Fruit fly (Drosophila melanogaster) whole organism, embryonic: ENCODE results near the gene Nprl3.
A peak's percentile ranks its signal among the peaks of the same experiment; 100 is the strongest.

Experiments used
- Adf1 ChIP-seq: fragments of 200-800 bp; sonication (Bioruptor generic); IDR thresholded peaks from 2 replicates; pipeline ENCODE4 v1.3.6; 2022; ENCODE audit warnings: missing biosample characterization, missing genetic modification characterization
- Antp ChIP-seq: fragments of 200-800 bp; sonication (Bioruptor generic); optimal IDR thresholded peaks from 3 replicates; lab custom pipeline; 2016; ENCODE audit warnings: missing biosample characterization, missing genetic modification characterization
- B-H2 ChIP-seq: fragments of 200-800 bp; sonication (Bioruptor generic); optimal IDR thresholded peaks from 2 replicates; lab custom pipeline; 2018; ENCODE audit warnings: missing biosample characterization, mild to moderate bottlenecking, missing genetic modification characterization
- CG10366 ChIP-seq: fragments of 200-800 bp; sonication (Bioruptor generic); IDR thresholded peaks from 2 replicates; pipeline ENCODE4 v1.3.6; 2022; ENCODE audit warnings: missing biosample characterization, missing genetic modification characterization
- CG11247 ChIP-seq: fragments of 200-800 bp; sonication (Bioruptor generic); IDR thresholded peaks from 2 replicates; pipeline ENCODE4 v1.3.6; 2022; ENCODE audit warnings: missing biosample characterization, missing genetic modification characterization
- CG12659 ChIP-seq: fragments of 200-800 bp; sonication (Bioruptor generic); optimal IDR thresholded peaks from 3 replicates; lab custom pipeline; 2017; ENCODE audit warnings: mild to moderate bottlenecking, missing biosample characterization, missing genetic modification reagents, missing genetic modification characterization
- CG14860 ChIP-seq: fragments of 200-800 bp; sonication (Bioruptor generic); IDR thresholded peaks from 3 replicates; pipeline ENCODE4 v1.3.6; 2022; ENCODE audit warnings: missing biosample characterization, missing genetic modification characterization; ENCODE audit not compliant: partially characterized antibody
- CG17186 ChIP-seq: fragments of 200-800 bp; sonication (Bioruptor generic); optimal IDR thresholded peaks from 3 replicates; lab custom pipeline; 2017; ENCODE audit warnings: missing biosample characterization, missing genetic modification reagents, missing genetic modification characterization
- CG17568 ChIP-seq: fragments of 200-800 bp; sonication (Bioruptor generic); optimal IDR thresholded peaks from 2 replicates; lab custom pipeline; 2018; ENCODE audit warnings: missing biosample characterization, mild to moderate bottlenecking, missing genetic modification characterization, moderate library complexity
- CG1792 ChIP-seq: fragments of 200-800 bp; sonication (Bioruptor generic); optimal IDR thresholded peaks from 2 replicates; lab custom pipeline; 2016; ENCODE audit warnings: missing biosample characterization, missing genetic modification characterization
- CG18476 ChIP-seq: fragments of 200-800 bp; sonication (Bioruptor generic); optimal IDR thresholded peaks from 2 replicates; lab custom pipeline; 2016; ENCODE audit warnings: missing biosample characterization, mild to moderate bottlenecking, missing genetic modification characterization
- CG18599 ChIP-seq: fragments of 200-800 bp; sonication (Bioruptor generic); optimal IDR thresholded peaks from 3 replicates; lab custom pipeline; 2017; ENCODE audit warnings: missing biosample characterization, missing genetic modification characterization, mild to moderate bottlenecking, moderate library complexity, missing genetic modification reagents
- CG31388 ChIP-seq: fragments of 200-800 bp; sonication (Bioruptor generic); optimal IDR thresholded peaks from 2 replicates; lab custom pipeline; 2016; ENCODE audit warnings: missing biosample characterization, missing genetic modification characterization
- CG32767 ChIP-seq: fragments of 200-800 bp; sonication (Bioruptor generic); IDR thresholded peaks from 2 replicates; pipeline ENCODE4 v1.3.6; 2022; ENCODE audit warnings: missing biosample characterization, missing genetic modification characterization
- CG33557 ChIP-seq: fragments of 200-800 bp; sonication (Bioruptor generic); optimal IDR thresholded peaks from 2 replicates; lab custom pipeline; 2019; ENCODE audit warnings: missing biosample characterization, mild to moderate bottlenecking, missing genetic modification characterization, moderate library complexity
- CG3847 ChIP-seq: fragments of 200-800 bp; sonication (Bioruptor generic); IDR thresholded peaks from 2 replicates; pipeline ENCODE4 v1.3.6; 2022; ENCODE audit warnings: missing biosample characterization, missing genetic modification characterization
- CG4730 ChIP-seq: fragments of 200-800 bp; sonication (Bioruptor generic); IDR thresholded peaks from 2 replicates; pipeline ENCODE4 v1.3.6; 2022; ENCODE audit warnings: missing biosample characterization, missing genetic modification characterization
- CG4854 ChIP-seq: fragments of 200-800 bp; sonication (Bioruptor generic); optimal IDR thresholded peaks from 2 replicates; lab custom pipeline; 2016; ENCODE audit warnings: missing biosample characterization, missing genetic modification characterization, inconsistent platforms
- CG6683 ChIP-seq: fragments of 200-800 bp; sonication (Bioruptor generic); optimal IDR thresholded peaks from 2 replicates; lab custom pipeline; 2017; ENCODE audit warnings: missing biosample characterization, mild to moderate bottlenecking, missing genetic modification characterization, missing genetic modification reagents
- CG6689 ChIP-seq: fragments of 200-800 bp; sonication (Bioruptor generic); IDR thresholded peaks from 2 replicates; pipeline ENCODE4 v1.3.6; 2022; ENCODE audit warnings: missing biosample characterization, missing genetic modification characterization
- CG6854 ChIP-seq: fragments of 200-800 bp; sonication (Bioruptor generic); optimal IDR thresholded peaks from 3 replicates; lab custom pipeline; 2017; ENCODE audit warnings: missing biosample characterization, mild to moderate bottlenecking, missing genetic modification characterization
- CG7372 ChIP-seq: fragments of 200-800 bp; sonication (Bioruptor generic); IDR thresholded peaks from 2 replicates; pipeline ENCODE4 v1.3.6; 2022; ENCODE audit warnings: missing biosample characterization, missing genetic modification characterization
- CG7839 ChIP-seq: fragments of 200-800 bp; sonication (Bioruptor generic); optimal IDR thresholded peaks from 3 replicates; lab custom pipeline; 2018; ENCODE audit warnings: missing biosample characterization, mild to moderate bottlenecking, missing genetic modification characterization, moderate library complexity
- CG8359 ChIP-seq: fragments of 200-800 bp; sonication (Bioruptor generic); optimal IDR thresholded peaks from 2 replicates; lab custom pipeline; 2017; ENCODE audit warnings: missing biosample characterization, mild to moderate bottlenecking, missing genetic modification characterization, borderline replicate concordance
- CG8944 ChIP-seq: fragments of 200-800 bp; sonication (Bioruptor generic); optimal IDR thresholded peaks from 3 replicates; lab custom pipeline; 2016; ENCODE audit warnings: missing biosample characterization, missing genetic modification characterization
- Dp ChIP-seq: fragments of 200-800 bp; sonication (Bioruptor generic); optimal IDR thresholded peaks from 2 replicates; lab custom pipeline; 2018; ENCODE audit warnings: missing biosample characterization, mild to moderate bottlenecking, missing genetic modification characterization, moderate library complexity
- HmgZ ChIP-seq: fragments of 200-800 bp; sonication (Bioruptor generic); optimal IDR thresholded peaks from 2 replicates; lab custom pipeline; 2018; ENCODE audit warnings: missing biosample characterization, mild to moderate bottlenecking, missing genetic modification characterization
- MESR4 ChIP-seq: fragments of 200-800 bp; sonication (Bioruptor generic); optimal IDR thresholded peaks from 2 replicates; lab custom pipeline; 2018; ENCODE audit warnings: missing biosample characterization, mild to moderate bottlenecking, missing genetic modification characterization, moderate library complexity
- Mes4 ChIP-seq: fragments of 200-800 bp; sonication (Bioruptor generic); optimal IDR thresholded peaks from 2 replicates; lab custom pipeline; 2016; ENCODE audit warnings: missing biosample characterization, missing genetic modification characterization
- Mrtf ChIP-seq: fragments of 200-800 bp; sonication (Bioruptor generic); IDR thresholded peaks from 3 replicates; pipeline ENCODE4 v1.3.6; 2022; ENCODE audit warnings: missing biosample characterization, missing genetic modification characterization
- Sin3A ChIP-seq: fragments of >200 bp; optimal IDR thresholded peaks from 2 replicates; lab custom pipeline; 2018
- TFAM ChIP-seq: fragments of 200-800 bp; sonication (Bioruptor generic); optimal IDR thresholded peaks from 2 replicates; lab custom pipeline; 2017; ENCODE audit warnings: missing biosample characterization, missing genetic modification characterization, inconsistent platforms
- bowl ChIP-seq: fragments of 200-800 bp; sonication (Bioruptor generic); IDR thresholded peaks from 2 replicates; pipeline ENCODE4 v1.3.6; 2022; ENCODE audit warnings: missing biosample characterization, missing genetic modification characterization
- da ChIP-seq: fragments of 200-800 bp; sonication (Bioruptor generic); optimal IDR thresholded peaks from 2 replicates; lab custom pipeline; 2016; ENCODE audit warnings: missing biosample characterization, missing genetic modification characterization
- danr ChIP-seq: fragments of 200-800 bp; sonication (Bioruptor generic); IDR thresholded peaks from 2 replicates; pipeline ENCODE4 v1.3.6; 2022; ENCODE audit warnings: missing biosample characterization, missing genetic modification characterization
- eve ChIP-seq, 2 experiments: fragments of >200 bp; optimal IDR thresholded peaks; 2 replicates each; lab custom pipeline; 2017; ENCODE audit warnings: missing biosample characterization in 2 of 2, missing genetic modification characterization in 2 of 2
- ewg ChIP-seq: fragments of 200-800 bp; sonication (Bioruptor generic); optimal IDR thresholded peaks from 3 replicates; lab custom pipeline; 2017; ENCODE audit warnings: mild to moderate bottlenecking, missing biosample characterization, missing genetic modification reagents, missing genetic modification characterization
- fd3F ChIP-seq: fragments of 200-800 bp; sonication (Bioruptor generic); optimal IDR thresholded peaks from 2 replicates; lab custom pipeline; 2018; ENCODE audit warnings: missing biosample characterization, mild to moderate bottlenecking, missing genetic modification characterization, moderate library complexity
- fru ChIP-seq: fragments of >200 bp; optimal IDR thresholded peaks from 2 replicates; lab custom pipeline; 2017
- ham ChIP-seq: fragments of 200-800 bp; sonication (Bioruptor generic); IDR thresholded peaks from 2 replicates; pipeline ENCODE4 v1.3.6; 2022; ENCODE audit warnings: missing biosample characterization, missing genetic modification characterization
- her ChIP-seq: fragments of 200-800 bp; sonication (Bioruptor generic); optimal IDR thresholded peaks from 2 replicates; lab custom pipeline; 2016; ENCODE audit warnings: missing biosample characterization, missing genetic modification characterization
- jing ChIP-seq: fragments of 200-800 bp; sonication (Bioruptor generic); optimal IDR thresholded peaks from 2 replicates; lab custom pipeline; 2018; ENCODE audit warnings: missing biosample characterization, mild to moderate bottlenecking, missing genetic modification characterization
- oc ChIP-seq: fragments of 200-800 bp; sonication (Bioruptor generic); optimal IDR thresholded peaks from 2 replicates; lab custom pipeline; 2018; ENCODE audit warnings: missing biosample characterization, mild to moderate bottlenecking, missing genetic modification characterization, moderate library complexity
- p53 ChIP-seq: fragments of 200-800 bp; sonication (Bioruptor generic); optimal IDR thresholded peaks from 2 replicates; lab custom pipeline; 2016; ENCODE audit warnings: missing biosample characterization, missing genetic modification characterization
- pho ChIP-seq: fragments of 200-800 bp; sonication (Bioruptor generic); optimal IDR thresholded peaks from 2 replicates; lab custom pipeline; 2016; ENCODE audit warnings: missing biosample characterization, missing genetic modification characterization
- ro ChIP-seq: fragments of 200-800 bp; sonication (Bioruptor generic); IDR thresholded peaks from 2 replicates; pipeline ENCODE4 v1.3.6; 2022; ENCODE audit warnings: missing biosample characterization, missing genetic modification characterization
- sna ChIP-seq: fragments of 200-800 bp; sonication (Bioruptor generic); IDR thresholded peaks from 2 replicates; pipeline ENCODE4 v1.3.6; 2022; ENCODE audit warnings: missing biosample characterization, missing genetic modification characterization; ENCODE audit not compliant: partially characterized antibody
- stc ChIP-seq: fragments of 200-800 bp; sonication (Bioruptor generic); IDR thresholded peaks from 2 replicates; pipeline ENCODE4 v1.3.6; 2022; ENCODE audit warnings: missing biosample characterization, missing genetic modification characterization
- ttk ChIP-seq: fragments of 200-800 bp; sonication (Bioruptor generic); IDR thresholded peaks from 2 replicates; pipeline ENCODE4 v2.1.2; 2022; ENCODE audit warnings: missing biosample characterization, missing genetic modification characterization
- usp ChIP-seq: fragments of >200 bp; optimal IDR thresholded peaks from 2 replicates; lab custom pipeline; 2017; ENCODE audit warnings: missing biosample characterization, missing genetic modification characterization
- wek ChIP-seq: fragments of 200-800 bp; sonication (Bioruptor generic); optimal IDR thresholded peaks from 3 replicates; lab custom pipeline; 2018; ENCODE audit warnings: missing biosample characterization, mild to moderate bottlenecking, missing genetic modification characterization, moderate library complexity
- zen ChIP-seq: fragments of 200-800 bp; sonication (Bioruptor generic); optimal IDR thresholded peaks from 3 replicates; lab custom pipeline; 2018; ENCODE audit warnings: missing biosample characterization, mild to moderate bottlenecking, missing genetic modification characterization, moderate library complexity

The Nprl3 gene

DNA sequence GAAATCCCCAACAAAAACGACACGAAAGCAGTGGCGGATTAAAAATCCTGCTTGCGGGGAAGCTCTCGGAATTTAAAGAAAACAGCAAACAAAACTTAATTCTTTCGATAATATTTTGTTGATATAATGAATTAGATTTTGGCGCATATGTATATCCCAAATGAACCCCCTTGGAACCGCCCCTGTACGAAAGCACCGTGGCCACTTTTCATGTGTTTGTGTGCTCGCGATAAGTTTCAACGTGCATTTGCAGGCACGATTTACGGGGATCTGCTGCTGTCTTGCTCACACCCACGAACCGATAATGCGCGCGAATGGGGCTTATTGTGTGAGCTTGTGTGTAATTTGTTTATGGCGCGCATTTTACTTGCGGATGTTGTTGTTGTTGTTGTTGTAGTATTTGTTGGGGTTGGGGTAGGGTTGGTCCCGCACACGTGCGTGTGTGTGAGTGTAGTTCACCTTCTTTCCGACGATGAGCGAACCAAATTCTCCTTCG, 3.3 kb upstream of the Nprl3 start (continued):
- no peak for TF ChIP-seq eve (GFP tag; optimal IDR thresholded peaks at IDR 0.05; lab: Kevin White, UChicago)
- peak; percentile 87 for TF ChIP-seq p53 (GFP tag; lab: Kevin White, UChicago)
- peak; percentile 96 for TF ChIP-seq CG12659 (GFP tag; lab: Kevin White, UChicago)
- TF ChIP-seq CG7372 = peak; percentile 92
- TF ChIP-seq CG7839 = peak; percentile 96
- peak; percentile 94 for TF ChIP-seq pho (GFP tag; lab: Kevin White, UChicago)
- peak; percentile 91 for TF ChIP-seq CG31388
- peak; percentile 84 for TF ChIP-seq CG6683 (GFP tag; lab: Kevin White, UChicago)
- TF ChIP-seq CG1792 (GFP tag; lab: Kevin White, UChicago) = peak; percentile 94
- peak; percentile 94 for TF ChIP-seq stc
- no peak for TF ChIP-seq CG14860
- TF ChIP-seq Dp (GFP tag; lab: Kevin White, UChicago) = peak; percentile 38
- TF ChIP-seq CG17186 (GFP tag; lab: Kevin White, UChicago) = peak; percentile 72
- peak; percentile 96 for TF ChIP-seq CG18599
- TF ChIP-seq CG4854 = peak; percentile 92
- TF ChIP-seq CG32767 (GFP tag; lab: Robert Waterston, UW) = peak; percentile 93
- peak; percentile 44 for TF ChIP-seq MESR4 (GFP tag; lab: Kevin White, UChicago)
- peak; percentile 92 for TF ChIP-seq ewg (GFP tag; lab: Kevin White, UChicago)
- peak; percentile 96 for TF ChIP-seq fd3F (GFP tag; lab: Kevin White, UChicago)
- peak; percentile 89 for TF ChIP-seq danr (GFP tag; lab: Robert Waterston, UW)
- TF ChIP-seq usp (GFP tag; lab: Kevin White, UChicago) = no peak
- peak; percentile 78 for TF ChIP-seq TFAM
- no peak for TF ChIP-seq fru (lab: Kevin White, UChicago)
- no peak for TF ChIP-seq CG17568 (GFP tag; lab: Kevin White, UChicago)
- peak; percentile 92 for TF ChIP-seq ttk (GFP tag; lab: Robert Waterston, UW)
- peak; percentile 88 for TF ChIP-seq CG18476
- peak; percentile 91 for TF ChIP-seq CG4730
- TF ChIP-seq ro (GFP tag; lab: Robert Waterston, UW) = peak; percentile 70
- TF ChIP-seq CG11247 = peak; percentile 91
- peak; percentile 87 for TF ChIP-seq CG6854 (GFP tag; lab: Kevin White, UChicago)
- peak; percentile 65 for TF ChIP-seq B-H2 (GFP tag; lab: Kevin White, UChicago)
- peak; percentile 81 for TF ChIP-seq wek
- TF ChIP-seq Antp (GFP tag; lab: Kevin White, UChicago) = peak; percentile 97
- peak; percentile 75 for TF ChIP-seq Adf1
- TF ChIP-seq Mes4 (GFP tag; lab: Kevin White, UChicago) = peak; percentile 95
- peak; percentile 93 for TF ChIP-seq CG6689
- peak; percentile 96 for TF ChIP-seq CG8944 (GFP tag; lab: Kevin White, UChicago)
- peak; percentile 93 for TF ChIP-seq jing (GFP tag; lab: Kevin White, UChicago)
- TF ChIP-seq her (GFP tag; lab: Kevin White, UChicago) = peak; percentile 91
- no peak for TF ChIP-seq sna (GFP tag; lab: Robert Waterston, UW)
- TF ChIP-seq CG8359 (GFP tag; lab: Kevin White, UChicago) = peak; percentile 82
- TF ChIP-seq CG10366 (GFP tag; lab: Robert Waterston, UW) = peak; percentile 97
- TF ChIP-seq Mrtf (GFP tag; lab: Robert Waterston, UW) = peak; percentile 91
- peak; percentile 87 for TF ChIP-seq zen (tag; lab: Kevin White, UChicago)
- TF ChIP-seq da (GFP tag; lab: Kevin White, UChicago) = peak; percentile 92
- no peak for TF ChIP-seq Sin3A (lab: Kevin White, UChicago)
- peak; percentile 93 for TF ChIP-seq bowl (GFP tag; lab: Robert Waterston, UW)
- peak; percentile 97 for TF ChIP-seq oc (tag; lab: Kevin White, UChicago)
- peak; percentile 93 for TF ChIP-seq CG3847 (GFP tag; lab: Robert Waterston, UW)
- TF ChIP-seq CG33557 = peak; percentile 53
- TF ChIP-seq HmgZ (tag; lab: Kevin White, UChicago) = peak; percentile 95
- peak; percentile 78 for TF ChIP-seq ham (GFP tag; lab: Robert Waterston, UW)
